Fruit fly (Drosophila melanogaster) whole organism, pupa: Measurements from ENCODE around the gene ct.

ENCODE experiments used
- CG10348 ChIP-seq: fragments of 200-800 bp; sonication (Bioruptor generic); IDR thresholded peaks from 2 replicates; pipeline ENCODE4 v1.3.6; 2022; ENCODE audit warnings: missing biosample characterization, missing genetic modification characterization
- CG12605 ChIP-seq: fragments of 200-800 bp; sonication (Bioruptor generic); IDR thresholded peaks from 2 replicates; pipeline ENCODE4 v1.3.6; 2022; ENCODE audit warnings: missing biosample characterization, missing genetic modification characterization
- CG13204 ChIP-seq: fragments of 200-800 bp; sonication (Bioruptor generic); optimal IDR thresholded peaks from 2 replicates; lab custom pipeline; 2018; ENCODE audit warnings: missing biosample characterization, mild to moderate bottlenecking, missing genetic modification characterization, moderate library complexity
- CG14655 ChIP-seq: fragments of 200-800 bp; sonication (Bioruptor generic); optimal IDR thresholded peaks from 3 replicates; lab custom pipeline; 2017; ENCODE audit warnings: mild to moderate bottlenecking, missing biosample characterization, missing genetic modification reagents, missing genetic modification characterization
- CG15710 ChIP-seq: fragments of 200-800 bp; sonication (Bioruptor generic); optimal IDR thresholded peaks from 2 replicates; lab custom pipeline; 2018; ENCODE audit warnings: missing biosample characterization, mild to moderate bottlenecking, missing genetic modification characterization, moderate library complexity
- CG17806 ChIP-seq: fragments of 200-800 bp; sonication (Bioruptor generic); optimal IDR thresholded peaks from 2 replicates; lab custom pipeline; 2018; ENCODE audit warnings: missing biosample characterization, mild to moderate bottlenecking, missing genetic modification characterization, moderate library complexity
- CG32121 ChIP-seq: fragments of 200-800 bp; sonication (Bioruptor generic); IDR thresholded peaks from 2 replicates; pipeline ENCODE4 v1.3.6; 2022; ENCODE audit warnings: missing biosample characterization, missing genetic modification characterization
- CG34367 ChIP-seq: fragments of 200-800 bp; sonication (Bioruptor generic); optimal IDR thresholded peaks from 2 replicates; lab custom pipeline; 2018; ENCODE audit warnings: missing biosample characterization, mild to moderate bottlenecking, missing genetic modification characterization
- CG4496 ChIP-seq: fragments of 200-800 bp; sonication (Bioruptor generic); IDR thresholded peaks from 3 replicates; pipeline ENCODE4 v1.3.6; 2022; ENCODE audit warnings: missing biosample characterization, missing genetic modification characterization
- CG8159 ChIP-seq: fragments of 200-800 bp; sonication (Bioruptor generic); optimal IDR thresholded peaks from 3 replicates; lab custom pipeline; 2018; ENCODE audit warnings: missing biosample characterization, mild to moderate bottlenecking, missing genetic modification characterization, moderate library complexity
- CG8301 ChIP-seq: fragments of 200-800 bp; sonication (Bioruptor generic); optimal IDR thresholded peaks from 2 replicates; lab custom pipeline; 2018; ENCODE audit warnings: missing biosample characterization, mild to moderate bottlenecking, missing genetic modification characterization
- CG9948 ChIP-seq: fragments of 200-800 bp; sonication (Bioruptor generic); optimal IDR thresholded peaks from 2 replicates; lab custom pipeline; 2018; ENCODE audit warnings: missing biosample characterization, mild to moderate bottlenecking, missing genetic modification characterization, moderate library complexity
- D1 ChIP-seq: fragments of 200-800 bp; sonication (Bioruptor generic); optimal IDR thresholded peaks from 2 replicates; lab custom pipeline; 2018; ENCODE audit warnings: missing biosample characterization, mild to moderate bottlenecking, missing genetic modification characterization, moderate library complexity
- EcR ChIP-seq: fragments of 200-800 bp; sonication (Bioruptor generic); optimal IDR thresholded peaks from 3 replicates; lab custom pipeline; 2019; ENCODE audit warnings: missing biosample characterization, missing genetic modification characterization, mild to moderate bottlenecking, moderate library complexity, missing genetic modification reagents
- Ets98B ChIP-seq: fragments of 200-800 bp; sonication (Bioruptor generic); IDR thresholded peaks from 2 replicates; pipeline ENCODE4 v1.3.6; 2022; ENCODE audit warnings: missing biosample characterization, missing genetic modification characterization
- Pif1A ChIP-seq: fragments of 200-800 bp; sonication (Bioruptor generic); optimal IDR thresholded peaks from 3 replicates; lab custom pipeline; 2016; ENCODE audit warnings: missing biosample characterization, missing genetic modification characterization
- Pif1B ChIP-seq: fragments of 200-800 bp; sonication (Bioruptor generic); optimal IDR thresholded peaks from 3 replicates; lab custom pipeline; 2016; ENCODE audit warnings: missing biosample characterization, missing genetic modification characterization
- Snoo ChIP-seq: fragments of 200-800 bp; sonication (Bioruptor generic); optimal IDR thresholded peaks from 3 replicates; lab custom pipeline; 2017; ENCODE audit warnings: missing biosample characterization, mild to moderate bottlenecking, missing genetic modification characterization, inconsistent platforms
- fd96Ca ChIP-seq: fragments of 200-800 bp; sonication (Bioruptor generic); IDR thresholded peaks from 3 replicates; pipeline ENCODE4 v1.3.6; 2022; ENCODE audit warnings: missing biosample characterization, missing genetic modification characterization
- gl ChIP-seq: fragments of 200-800 bp; sonication (Bioruptor generic); optimal IDR thresholded peaks from 2 replicates; lab custom pipeline; 2018; ENCODE audit warnings: missing biosample characterization, mild to moderate bottlenecking, missing genetic modification characterization
- rn ChIP-seq: fragments of 200-800 bp; sonication (Bioruptor generic); IDR thresholded peaks from 2 replicates; pipeline ENCODE4 v1.3.6; 2022; ENCODE audit warnings: missing biosample characterization, missing genetic modification characterization

Gene ct

DNA sequence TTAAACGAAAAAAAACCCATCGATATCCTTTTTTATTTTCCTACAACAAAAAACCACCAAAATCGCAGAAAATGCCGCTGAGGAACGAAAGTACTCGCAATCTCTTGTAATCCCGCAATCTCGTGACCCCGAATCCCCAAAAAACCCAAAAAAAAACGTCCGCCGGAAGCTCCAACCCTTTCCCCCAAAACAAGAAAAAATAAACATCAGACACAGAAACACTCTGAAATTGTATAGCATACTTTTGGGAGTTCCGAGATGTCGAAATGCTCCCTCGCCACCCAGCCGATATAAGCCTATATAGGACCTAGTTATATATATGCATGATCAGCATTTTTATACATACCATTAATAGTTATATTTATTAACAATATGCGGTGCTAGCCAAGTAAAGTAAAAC lies 68.6 kb downstream of the ct start:
- TF ChIP-seq CG4496 (no peak), CG34367 (tag; lab: Kevin White, UChicago) (no peak), CG15710 (tag; lab: Kevin White, UChicago) (no peak), CG9948 (tag; lab: Kevin White, UChicago) (no peak), Ets98B (GFP tag; lab: Robert Waterston, UW) (no peak), D1 (tag; lab: Kevin White, UChicago) (no peak)

DNA sequence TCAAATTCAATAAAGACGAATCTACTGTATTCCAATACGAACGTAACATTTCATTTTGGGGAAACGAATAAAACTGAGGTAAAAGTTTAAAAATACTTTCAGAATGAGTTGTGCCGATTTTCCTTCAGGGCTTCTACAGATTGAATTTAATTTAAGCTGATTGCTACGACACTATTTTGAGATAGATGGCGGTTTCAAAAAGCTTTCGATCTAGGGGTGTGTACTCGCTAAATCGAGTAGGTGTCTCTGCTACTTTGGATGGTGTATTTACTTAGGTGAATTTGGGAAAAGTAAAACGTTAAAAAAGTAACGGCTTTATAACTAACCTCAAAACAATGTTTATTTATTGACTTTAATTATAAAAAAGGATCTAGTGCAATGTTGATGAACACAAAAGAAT lies 70.6 kb downstream of the ct start:
- TF ChIP-seq CG17806 (tag; lab: Kevin White, UChicago), result no peak
- no peak for TF ChIP-seq D1 (tag; lab: Kevin White, UChicago)
- no peak for TF ChIP-seq CG10348
- no peak for TF ChIP-seq rn (GFP tag; lab: Robert Waterston, UW)
- TF ChIP-seq CG12605 (GFP tag; lab: Robert Waterston, UW), result no peak
- no peak for TF ChIP-seq fd96Ca
- no peak for TF ChIP-seq Snoo (tag; lab: Kevin White, UChicago)
- TF ChIP-seq CG15710 (tag; lab: Kevin White, UChicago), result no peak
- no peak for TF ChIP-seq CG14655 (GFP tag; lab: Kevin White, UChicago)
- no peak for TF ChIP-seq Pif1A (GFP tag; lab: Kevin White, UChicago)
- TF ChIP-seq Pif1B (GFP tag; lab: Kevin White, UChicago), result no peak
- no peak for TF ChIP-seq Ets98B (GFP tag; lab: Robert Waterston, UW)
- no peak for TF ChIP-seq CG34367 (tag; lab: Kevin White, UChicago)
- no peak for TF ChIP-seq CG13204 (GFP tag; lab: Kevin White, UChicago)
- TF ChIP-seq CG32121 (GFP tag; lab: Robert Waterston, UW), result no peak
- no peak for TF ChIP-seq gl
- TF ChIP-seq CG8159 (tag; lab: Kevin White, UChicago), result no peak
- no peak for TF ChIP-seq CG4496

- no peak for TF ChIP-seq CG12605 (GFP tag; lab: Robert Waterston, UW)
- no peak for TF ChIP-seq Pif1B (GFP tag; lab: Kevin White, UChicago)
- TF ChIP-seq CG14655 (GFP tag; lab: Kevin White, UChicago), result no peak
- no peak for TF ChIP-seq Pif1A (GFP tag; lab: Kevin White, UChicago)
- no peak for TF ChIP-seq CG15710 (tag; lab: Kevin White, UChicago)
- TF ChIP-seq CG8301 (tag; lab: Kevin White, UChicago), result no peak
- no peak for TF ChIP-seq Snoo (tag; lab: Kevin White, UChicago)
- TF ChIP-seq rn (GFP tag; lab: Robert Waterston, UW), result no peak
- no peak for TF ChIP-seq CG8159 (tag; lab: Kevin White, UChicago)
- no peak for TF ChIP-seq CG13204 (GFP tag; lab: Kevin White, UChicago)
- no peak for TF ChIP-seq CG9948 (tag; lab: Kevin White, UChicago)
- TF ChIP-seq Ets98B (GFP tag; lab: Robert Waterston, UW), result no peak
- TF ChIP-seq CG10348, result no peak
- no peak for TF ChIP-seq gl
- no peak for TF ChIP-seq CG17806 (tag; lab: Kevin White, UChicago)
These were observed 77.8 kb downstream of the ct start for dm6 chrX:7686071-7686470.

DNA sequence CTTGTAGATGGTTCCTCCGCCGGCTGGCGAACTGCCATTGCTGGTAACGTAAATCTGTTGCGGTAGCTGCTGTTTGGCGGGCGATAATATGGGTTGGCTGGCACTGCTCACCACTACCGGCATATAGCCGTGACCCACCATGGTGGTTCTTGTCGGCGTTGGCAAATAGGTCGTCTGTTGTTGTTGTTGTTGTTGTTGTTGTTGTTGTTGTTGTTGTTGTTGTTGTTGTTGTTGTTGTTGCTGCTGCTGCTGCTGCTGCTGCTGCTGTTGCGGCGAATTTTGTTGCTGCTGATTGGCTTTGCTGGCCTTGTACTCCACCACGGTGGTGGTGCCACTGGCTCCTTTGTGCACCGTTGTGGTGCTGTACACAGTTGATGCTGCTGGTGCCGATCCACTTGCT lies 80.6 kb downstream of the ct start:
- no peak for TF ChIP-seq CG8301 (tag; lab: Kevin White, UChicago)
- no peak for TF ChIP-seq CG4496
- TF ChIP-seq Ets98B (GFP tag; lab: Robert Waterston, UW), result no peak
- TF ChIP-seq EcR (GFP tag; lab: Kevin White, UChicago), result no peak
- no peak for TF ChIP-seq Snoo (tag; lab: Kevin White, UChicago)

- TF ChIP-seq gl (no peak), CG13204 (GFP tag; lab: Kevin White, UChicago) (no peak), CG14655 (GFP tag; lab: Kevin White, UChicago) (no peak), CG12605 (GFP tag; lab: Robert Waterston, UW) (0 out of 2 replicates have a peak, but pooled peaks have one; percentile 24), CG15710 (tag; lab: Kevin White, UChicago) (no peak), Pif1A (GFP tag; lab: Kevin White, UChicago) (no peak), CG4496 (0 out of 3 replicates have a peak, but pooled peaks have one; percentile 29), Snoo (tag; lab: Kevin White, UChicago) (no peak), Ets98B (GFP tag; lab: Robert Waterston, UW) (peak; percentile 32; the same call in 1 of the 2 replicates)
These were observed 82.5 kb downstream of the ct start for dm6 chrX:7690683-7691082.

DNA sequence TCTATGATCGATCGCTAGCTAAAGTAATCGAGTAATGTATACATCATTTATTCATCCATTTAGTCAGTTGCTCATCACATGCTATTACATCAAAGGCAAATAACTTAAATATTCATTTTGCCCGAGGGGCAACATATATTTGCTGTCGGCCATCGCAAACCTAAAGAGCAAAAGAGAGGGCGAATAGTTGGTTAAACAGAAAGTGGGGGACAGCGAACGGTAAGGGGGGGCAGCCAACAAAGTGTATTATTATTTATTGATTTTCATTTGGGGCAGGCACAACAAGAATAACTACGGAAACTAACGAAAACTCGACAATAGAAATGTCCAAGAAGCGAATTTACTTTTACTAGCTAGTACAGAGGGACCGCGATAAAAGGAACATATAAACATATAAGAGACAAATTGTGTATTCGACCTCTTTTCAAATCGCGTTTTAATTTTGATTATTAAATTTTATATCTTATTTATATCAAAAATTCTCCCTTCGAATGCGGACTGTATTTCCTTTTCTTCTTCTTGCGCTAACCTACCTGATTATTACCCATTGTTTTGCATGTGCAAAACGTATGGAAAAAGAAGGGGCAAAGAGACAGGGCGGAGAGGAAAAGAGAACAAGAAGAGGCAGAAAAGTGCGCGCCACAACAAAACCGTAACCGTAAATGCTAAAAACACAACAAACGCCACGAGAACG lies 83.1 kb downstream of the ct start:
- TF ChIP-seq rn (GFP tag; lab: Robert Waterston, UW), result no peak
- TF ChIP-seq CG17806 (tag; lab: Kevin White, UChicago), result peak; percentile 5
- peak; percentile 67; the same call in 2 of the 3 replicates for TF ChIP-seq CG4496
- TF ChIP-seq CG12605 (GFP tag; lab: Robert Waterston, UW), result peak; percentile 12; the same call in 1 of the 2 replicates
- peak; percentile 68 for TF ChIP-seq Ets98B (GFP tag; lab: Robert Waterston, UW)
- no peak for TF ChIP-seq CG13204 (GFP tag; lab: Kevin White, UChicago)
- TF ChIP-seq fd96Ca, result no peak
- no peak for TF ChIP-seq D1 (tag; lab: Kevin White, UChicago)
